Worm (Caenorhabditis elegans): ENCODE data around the gene ras-1.

The ras-1 gene

DNA sequence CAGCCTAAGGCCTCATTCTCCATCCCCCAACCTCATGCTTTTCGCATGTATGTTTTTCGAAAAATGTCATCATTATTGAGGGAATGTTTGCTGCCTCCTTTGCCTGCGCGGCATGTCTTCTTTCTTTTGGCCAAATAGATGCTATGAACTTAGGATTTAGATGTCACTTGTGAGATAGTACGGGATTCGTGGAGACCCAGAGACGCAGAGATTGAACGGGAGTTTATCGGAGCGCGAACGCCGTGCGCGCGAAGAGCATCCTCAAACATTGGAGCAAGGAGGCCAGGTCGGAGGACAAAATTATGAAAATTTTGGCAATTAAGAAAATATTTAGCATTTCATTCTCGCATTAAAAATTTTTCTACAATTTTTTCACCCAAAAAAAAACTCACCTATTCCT, 3.1 kb downstream of the ras-1 start:
- TF ChIP-seq pax-1 (tag; optimal IDR thresholded peaks at IDR 0.05) (peak; percentile 64), Y22D7AL.16 (tag; optimal IDR thresholded peaks at IDR 0.05) (no peak), ceh-31 (tag; optimal IDR thresholded peaks at IDR 0.05) (peak; percentile 17)

DNA sequence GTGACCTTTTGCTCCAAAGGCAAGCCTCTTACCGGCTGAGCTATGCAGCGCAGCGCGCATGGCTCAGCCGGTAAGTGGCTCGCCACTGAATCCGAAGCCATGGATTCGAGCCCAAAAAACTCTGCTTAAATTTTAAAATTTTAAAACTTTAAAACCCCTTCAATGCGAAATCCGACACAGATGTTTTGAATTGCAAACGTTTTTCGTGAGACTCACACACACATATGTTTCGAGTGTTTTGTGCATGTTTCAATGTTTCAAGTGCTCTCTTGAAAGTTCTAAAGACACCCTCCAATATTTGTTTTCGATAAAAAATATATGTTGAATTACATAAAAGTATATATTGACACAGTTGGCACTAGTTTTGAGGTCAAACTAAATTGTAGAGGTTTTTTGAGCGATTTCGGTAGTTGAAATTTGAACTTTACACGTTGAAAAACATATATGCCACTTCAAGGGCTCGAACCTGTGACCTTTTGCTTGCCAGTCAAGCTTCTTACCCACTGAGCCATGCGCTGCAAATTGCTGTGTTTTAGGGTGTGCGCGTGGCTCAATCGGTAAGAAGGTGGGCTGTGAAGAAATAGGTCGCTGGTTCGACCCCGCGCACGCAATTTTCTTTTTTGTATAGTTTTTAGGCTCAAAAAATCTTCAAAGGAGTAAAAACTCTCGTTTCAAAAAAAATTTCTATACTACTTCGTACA, 5.6 kb downstream of the ras-1 start:
- TF ChIP-seq ets-4 (tag; optimal IDR thresholded peaks at IDR 0.05) = no peak
- TF ChIP-seq pha-2 (tag; optimal IDR thresholded peaks at IDR 0.05) = no peak
- TF ChIP-seq hlh-13 (GFP tag; optimal IDR thresholded peaks at IDR 0.05) = no peak
- no peak for TF ChIP-seq ceh-22 (tag; optimal IDR thresholded peaks at IDR 0.05)
- no peak for TF ChIP-seq eyg-1 (tag; optimal IDR thresholded peaks at IDR 0.05)
- TF ChIP-seq nhr-11 (tag; optimal IDR thresholded peaks at IDR 0.05) = no peak
- no peak for TF ChIP-seq dve-1 (tag; optimal IDR thresholded peaks at IDR 0.05)
- no peak for TF ChIP-seq hlh-6 (tag; optimal IDR thresholded peaks at IDR 0.05)
- TF ChIP-seq ahr-1 (tag; optimal IDR thresholded peaks at IDR 0.05) = no peak
- TF ChIP-seq dmd-4 (tag; optimal IDR thresholded peaks at IDR 0.05; ENCODE audit: borderline replicate concordance) = no peak
- TF ChIP-seq ceh-9 (tag; optimal IDR thresholded peaks at IDR 0.05) = no peak

DNA sequence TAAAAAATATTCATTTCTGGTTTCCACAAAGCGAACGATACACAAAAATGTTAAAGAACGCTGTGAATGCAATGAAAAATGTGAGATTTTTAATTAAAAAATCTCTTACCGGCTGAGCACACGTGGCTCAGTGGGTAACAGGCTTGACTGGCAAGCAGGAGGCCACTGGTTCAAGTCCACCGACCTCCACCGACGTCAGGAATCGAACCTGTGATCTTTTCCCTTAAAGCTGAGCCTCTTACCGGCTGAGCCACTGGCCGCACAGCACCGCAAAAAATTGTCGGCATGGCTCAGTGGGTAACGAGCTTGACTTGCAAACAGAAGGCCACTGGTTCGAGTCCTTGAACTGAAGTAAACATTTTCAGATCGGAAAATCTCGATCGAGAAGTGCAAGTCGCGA, 7.3 kb downstream of the ras-1 start, which contains the start of gene C44C11.6:
C44C11.6 (plus strand) TSS at position 23 of the 400 bp plus-strand sequence.
- TF ChIP-seq lim-6 (tag; optimal IDR thresholded peaks at IDR 0.05) (no peak), ztf-16 (tag; optimal IDR thresholded peaks at IDR 0.05) (no peak), ceh-14 (tag; optimal IDR thresholded peaks at IDR 0.05) (no peak)

DNA sequence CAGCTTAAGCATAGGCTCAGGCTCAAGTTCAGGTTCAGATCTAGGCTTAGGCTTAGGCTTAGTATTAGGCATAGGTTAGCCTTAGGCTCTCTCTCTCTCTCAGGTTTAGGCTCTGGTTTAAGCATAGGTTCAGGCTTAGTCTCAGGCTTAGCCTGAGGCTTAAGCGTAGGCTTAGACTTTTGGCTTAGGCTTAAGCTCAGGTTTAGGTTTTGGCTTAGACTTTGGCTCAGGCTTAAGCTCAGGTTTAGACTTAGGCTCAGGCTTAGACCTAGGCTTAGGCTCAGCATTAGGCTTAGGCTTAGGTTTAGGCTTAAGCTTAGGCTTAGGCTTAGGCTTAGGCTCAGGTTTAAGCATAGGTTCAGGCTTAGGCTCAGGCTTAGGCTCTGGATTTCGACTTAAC, 8.3 kb downstream of the ras-1 start:
- TF ChIP-seq ceh-30 (tag; optimal IDR thresholded peaks at IDR 0.05) (no peak), dve-1 (tag; optimal IDR thresholded peaks at IDR 0.05) (peak; percentile 65)

DNA sequence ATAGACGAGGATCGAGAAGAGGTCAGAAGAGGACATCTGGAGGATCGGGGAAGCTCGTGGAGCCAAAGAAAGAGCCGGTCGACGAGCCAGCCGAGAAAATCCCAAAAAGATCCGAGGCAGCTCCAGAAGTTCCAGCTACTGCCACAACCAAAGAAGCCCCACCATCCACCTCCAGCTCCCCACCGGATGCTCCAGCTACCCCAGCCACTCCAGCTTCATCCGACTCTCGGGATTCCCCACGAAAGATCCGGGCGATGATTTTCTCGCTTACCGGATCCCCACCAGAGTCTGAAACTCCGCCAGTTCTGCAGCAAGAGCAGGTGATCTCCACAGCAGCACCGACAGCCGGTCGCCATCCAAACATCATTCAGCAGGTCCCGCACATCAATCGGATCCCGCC, 9.1 kb downstream of the ras-1 start:
- TF ChIP-seq K09A11.1 (tag; optimal IDR thresholded peaks at IDR 0.05; ENCODE audit: insufficient read depth) = no peak
- no peak for TF ChIP-seq ceh-19 (GFP tag; optimal IDR thresholded peaks at IDR 0.05)
- TF ChIP-seq ceh-14 (tag; optimal IDR thresholded peaks at IDR 0.05) = no peak
- TF ChIP-seq unc-55 (GFP tag; optimal IDR thresholded peaks at IDR 0.05) = no peak
- no peak for TF ChIP-seq pat-9 (tag; optimal IDR thresholded peaks at IDR 0.05)
- no peak for TF ChIP-seq ets-4 (tag; optimal IDR thresholded peaks at IDR 0.05)
- TF ChIP-seq unc-86 (tag; optimal IDR thresholded peaks at IDR 0.05) = no peak
- TF ChIP-seq ceh-6 (GFP tag; optimal IDR thresholded peaks at IDR 0.05) = no peak
- TF ChIP-seq ceh-18 (tag; optimal IDR thresholded peaks at IDR 0.05) = no peak
- no peak for TF ChIP-seq ama-1 (optimal IDR thresholded peaks at IDR 0.05)
- no peak for TF ChIP-seq gmeb-2 (tag; optimal IDR thresholded peaks at IDR 0.05)
- TF ChIP-seq mec-3 (tag; optimal IDR thresholded peaks at IDR 0.05; ENCODE audit: borderline replicate concordance) = no peak
- no peak for TF ChIP-seq unc-3 (GFP tag; conservative IDR thresholded peaks at IDR 0.05)
- no peak for TF ChIP-seq unc-3 (tag; optimal IDR thresholded peaks at IDR 0.05)
- no peak for TF ChIP-seq elt-4 (tag; optimal IDR thresholded peaks at IDR 0.05)
- no peak for TF ChIP-seq K02D7.2 (tag; optimal IDR thresholded peaks at IDR 0.05)
- TF ChIP-seq T23F11.4 (GFP tag; optimal IDR thresholded peaks at IDR 0.05) = no peak

DNA sequence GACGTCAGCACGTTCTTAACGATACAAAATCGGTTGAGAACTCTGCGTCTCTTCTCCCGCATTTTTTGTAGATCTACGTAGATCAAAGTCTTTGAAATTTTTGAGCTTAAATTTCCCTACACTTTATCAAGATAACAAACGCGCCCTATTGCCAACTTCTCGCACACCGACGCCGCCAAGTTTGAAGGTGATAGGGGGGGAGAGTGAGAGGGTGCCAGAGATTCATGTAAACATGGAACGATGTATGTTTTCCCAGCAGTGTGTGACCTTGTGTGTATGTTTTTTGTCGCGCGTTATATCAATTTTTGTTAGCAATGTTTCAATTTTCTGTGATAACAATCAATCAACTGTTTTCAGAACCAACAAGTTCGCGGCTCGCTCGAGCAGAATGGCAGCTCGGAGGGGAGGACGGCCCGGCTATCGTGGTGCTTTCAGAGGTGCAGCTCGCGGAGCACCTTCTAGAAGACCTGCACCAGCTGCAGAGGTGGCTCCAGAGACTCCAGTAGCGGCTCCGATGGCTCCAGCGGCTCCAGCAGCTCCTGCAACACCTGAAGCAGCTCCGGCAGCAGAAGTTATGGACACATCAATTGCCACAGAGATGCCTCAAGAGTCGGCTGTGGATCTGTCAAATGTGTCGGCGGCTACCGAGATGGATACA, 10.3 kb downstream of the ras-1 start:
- TF ChIP-seq lim-6 (tag; optimal IDR thresholded peaks at IDR 0.05) (no peak), ztf-16 (tag; optimal IDR thresholded peaks at IDR 0.05) (no peak), ceh-19 (GFP tag; optimal IDR thresholded peaks at IDR 0.05) (no peak), syd-9 (tag; optimal IDR thresholded peaks at IDR 0.05) (no peak), sdc-2 (tag; optimal IDR thresholded peaks at IDR 0.05) (no peak), tbx-2 (tag; optimal IDR thresholded peaks at IDR 0.05) (no peak), elt-2 (tag; optimal IDR thresholded peaks at IDR 0.05) (no peak), ceh-6 (GFP tag; optimal IDR thresholded peaks at IDR 0.05) (no peak), C38D4.7 (GFP tag; optimal IDR thresholded peaks at IDR 0.05) (no peak), dve-1 (tag; optimal IDR thresholded peaks at IDR 0.05) (no peak), eyg-1 (tag; optimal IDR thresholded peaks at IDR 0.05) (no peak), K09A11.1 (tag; optimal IDR thresholded peaks at IDR 0.05; ENCODE audit: insufficient read depth) (no peak), pha-2 (tag; optimal IDR thresholded peaks at IDR 0.05) (no peak), pros-1 (tag; optimal IDR thresholded peaks at IDR 0.05) (no peak), Y22D7AL.16 (tag; optimal IDR thresholded peaks at IDR 0.05) (no peak), unc-86 (tag; optimal IDR thresholded peaks at IDR 0.05) (no peak), pat-9 (tag; optimal IDR thresholded peaks at IDR 0.05) (no peak), hlh-8 (tag; optimal IDR thresholded peaks at IDR 0.05) (no peak), hlh-30 (tag; optimal IDR thresholded peaks at IDR 0.05; ENCODE audit: insufficient read depth) (no peak)
